Fruit fly (Drosophila melanogaster) whole organism, embryonic: ENCODE results near the gene CG8814.

Experiments used
- Abd-B ChIP-seq: fragments of 200-800 bp; sonication (Bioruptor generic); optimal IDR thresholded peaks from 2 replicates; lab custom pipeline; 2018; ENCODE audit warnings: missing biosample characterization, mild to moderate bottlenecking, missing genetic modification characterization, moderate library complexity
- CG1024 ChIP-seq: fragments of 200-800 bp; sonication (Bioruptor generic); IDR thresholded peaks from 2 replicates; pipeline ENCODE4 v1.3.6; 2022; ENCODE audit warnings: missing biosample characterization, missing genetic modification characterization
- CG10431 ChIP-seq: fragments of 200-800 bp; sonication (Bioruptor generic); optimal IDR thresholded peaks from 3 replicates; lab custom pipeline; 2018; ENCODE audit warnings: missing biosample characterization, mild to moderate bottlenecking, missing genetic modification characterization
- CG10565 ChIP-seq: fragments of 200-800 bp; sonication (Bioruptor generic); optimal IDR thresholded peaks from 3 replicates; lab custom pipeline; 2016; ENCODE audit warnings: missing biosample characterization, mild to moderate bottlenecking, missing genetic modification characterization
- CG10979 ChIP-seq: fragments of 200-800 bp; sonication (Bioruptor generic); optimal IDR thresholded peaks from 2 replicates; lab custom pipeline; 2018; ENCODE audit warnings: missing biosample characterization, mild to moderate bottlenecking, missing genetic modification characterization, moderate library complexity
- CG11695 ChIP-seq: fragments of 200-800 bp; sonication (Bioruptor generic); IDR thresholded peaks from 3 replicates; pipeline ENCODE4 v1.3.6; 2022; ENCODE audit warnings: missing biosample characterization, missing genetic modification characterization
- CG11696 ChIP-seq: fragments of 200-800 bp; sonication (Bioruptor generic); IDR thresholded peaks from 2 replicates; pipeline ENCODE4 v1.3.6; 2022; ENCODE audit warnings: missing biosample characterization, missing genetic modification characterization
- CG12104 ChIP-seq: fragments of 200-800 bp; sonication (Bioruptor generic); optimal IDR thresholded peaks from 3 replicates; lab custom pipeline; 2016; ENCODE audit warnings: missing biosample characterization, missing genetic modification characterization
- CG13287 ChIP-seq: fragments of 200-800 bp; sonication (Bioruptor generic); IDR thresholded peaks from 2 replicates; pipeline ENCODE4 v1.3.6; 2022; ENCODE audit warnings: missing biosample characterization, missing genetic modification characterization; ENCODE audit not compliant: partially characterized antibody
- CG17568 ChIP-seq: fragments of 200-800 bp; sonication (Bioruptor generic); optimal IDR thresholded peaks from 2 replicates; lab custom pipeline; 2018; ENCODE audit warnings: missing biosample characterization, mild to moderate bottlenecking, missing genetic modification characterization, moderate library complexity
- CG18476 ChIP-seq: fragments of 200-800 bp; sonication (Bioruptor generic); optimal IDR thresholded peaks from 2 replicates; lab custom pipeline; 2016; ENCODE audit warnings: missing biosample characterization, mild to moderate bottlenecking, missing genetic modification characterization
- CG2678 ChIP-seq: fragments of 200-800 bp; sonication (Bioruptor generic); optimal IDR thresholded peaks from 3 replicates; lab custom pipeline; 2019; ENCODE audit warnings: missing biosample characterization, mild to moderate bottlenecking, missing genetic modification characterization, moderate library complexity
- CG2875 ChIP-seq: fragments of 200-800 bp; sonication (Bioruptor generic); optimal IDR thresholded peaks from 2 replicates; lab custom pipeline; 2017; ENCODE audit warnings: missing biosample characterization, mild to moderate bottlenecking, missing genetic modification characterization, missing genetic modification reagents
- CG30431 ChIP-seq: fragments of 200-800 bp; sonication (Bioruptor generic); optimal IDR thresholded peaks from 2 replicates; lab custom pipeline; 2017; ENCODE audit warnings: missing biosample characterization, missing genetic modification characterization
- CG3065 ChIP-seq: fragments of 200-800 bp; sonication (Bioruptor generic); optimal IDR thresholded peaks from 2 replicates; lab custom pipeline; 2016; ENCODE audit warnings: missing biosample characterization, missing genetic modification characterization
- CG32532 ChIP-seq: fragments of 200-800 bp; sonication (Bioruptor generic); IDR thresholded peaks from 2 replicates; pipeline ENCODE4 v1.3.6; 2022; ENCODE audit warnings: missing biosample characterization, missing genetic modification characterization
- CG3995 ChIP-seq: fragments of 200-800 bp; sonication (Bioruptor generic); optimal IDR thresholded peaks from 3 replicates; lab custom pipeline; 2016; ENCODE audit warnings: missing biosample characterization, missing genetic modification characterization
- CG6272 ChIP-seq: fragments of 200-800 bp; sonication (Bioruptor generic); IDR thresholded peaks from 2 replicates; pipeline ENCODE4 v1.3.6; 2022; ENCODE audit warnings: missing biosample characterization, missing genetic modification characterization
- CG7271 ChIP-seq: fragments of 200-800 bp; sonication (Bioruptor generic); optimal IDR thresholded peaks from 2 replicates; lab custom pipeline; 2018; ENCODE audit warnings: missing biosample characterization, mild to moderate bottlenecking, missing genetic modification characterization, moderate library complexity
- CG7745 ChIP-seq: fragments of 200-800 bp; sonication (Bioruptor generic); optimal IDR thresholded peaks from 2 replicates; lab custom pipeline; 2018; ENCODE audit warnings: missing biosample characterization, mild to moderate bottlenecking, missing genetic modification characterization, moderate library complexity
- CG7987 ChIP-seq: fragments of 200-800 bp; sonication (Bioruptor generic); optimal IDR thresholded peaks from 2 replicates; lab custom pipeline; 2018; ENCODE audit warnings: missing biosample characterization, mild to moderate bottlenecking, missing genetic modification characterization, moderate library complexity
- E2f1 ChIP-seq: fragments of 200-800 bp; sonication (Bioruptor generic); IDR thresholded peaks from 2 replicates; pipeline ENCODE4 v1.3.6; 2022; ENCODE audit warnings: missing biosample characterization, missing genetic modification characterization
- Fer1 ChIP-seq: fragments of 200-800 bp; sonication (Bioruptor generic); optimal IDR thresholded peaks from 2 replicates; lab custom pipeline; 2017; ENCODE audit warnings: missing biosample characterization, mild to moderate bottlenecking, missing genetic modification characterization
- HHEX ChIP-seq: fragments of 200-800 bp; sonication (Bioruptor generic); optimal IDR thresholded peaks from 3 replicates; lab custom pipeline; 2017; ENCODE audit warnings: missing biosample characterization, mild to moderate bottlenecking, missing genetic modification characterization, missing genetic modification reagents
- HLH4C ChIP-seq: fragments of 200-800 bp; sonication (Bioruptor generic); IDR thresholded peaks from 3 replicates; pipeline ENCODE4 v1.3.6; 2022; ENCODE audit warnings: missing biosample characterization, missing genetic modification characterization; ENCODE audit not compliant: partially characterized antibody
- Hmr ChIP-seq: fragments of 200-800 bp; sonication (Bioruptor generic); optimal IDR thresholded peaks from 3 replicates; lab custom pipeline; 2017; ENCODE audit warnings: mild to moderate bottlenecking, missing biosample characterization, missing genetic modification reagents, missing genetic modification characterization
- Hr51 ChIP-seq, 2 experiments: fragments of 200-800 bp; sonication (Bioruptor generic); optimal IDR thresholded peaks; 2 replicates in 1 of 2; 3 replicates in 1 of 2; lab custom pipeline; 2016 to 2018; ENCODE audit warnings: missing biosample characterization in 2 of 2, missing genetic modification characterization in 2 of 2, mild to moderate bottlenecking in 1 of 2, moderate library complexity in 1 of 2
- NC2α ChIP-seq: fragments of 200-800 bp; sonication (Bioruptor generic); optimal IDR thresholded peaks from 2 replicates; lab custom pipeline; 2016; ENCODE audit warnings: missing biosample characterization, missing genetic modification characterization
- Scr ChIP-seq: fragments of 200-800 bp; sonication (Bioruptor generic); IDR thresholded peaks from 2 replicates; pipeline ENCODE4 v1.3.6; 2022; ENCODE audit warnings: missing biosample characterization, missing genetic modification characterization; ENCODE audit not compliant: partially characterized antibody
- bsh ChIP-seq, 2 experiments: fragments of 200-800 bp; sonication (Bioruptor generic); optimal IDR thresholded peaks; 2 replicates each; lab custom pipeline; 2017 to 2018; ENCODE audit warnings: mild to moderate bottlenecking in 2 of 2, missing biosample characterization in 2 of 2, missing genetic modification characterization in 2 of 2, moderate library complexity in 1 of 2
- chm ChIP-seq: fragments of 200-800 bp; sonication (Bioruptor generic); IDR thresholded peaks from 2 replicates; pipeline ENCODE4 v1.3.6; 2022; ENCODE audit warnings: missing biosample characterization, missing genetic modification characterization
- chn ChIP-seq: fragments of 200-800 bp; sonication (Bioruptor generic); optimal IDR thresholded peaks from 2 replicates; lab custom pipeline; 2016; ENCODE audit warnings: missing biosample characterization, missing genetic modification characterization
- dan ChIP-seq: fragments of 200-800 bp; sonication (Bioruptor generic); IDR thresholded peaks from 2 replicates; pipeline ENCODE4 v1.3.6; 2022; ENCODE audit warnings: missing biosample characterization, missing genetic modification characterization
- dati ChIP-seq: fragments of 200-800 bp; sonication (Bioruptor generic); IDR thresholded peaks from 2 replicates; pipeline ENCODE4 v1.3.6; 2022; ENCODE audit warnings: missing biosample characterization, missing genetic modification characterization
- gce ChIP-seq: fragments of 200-800 bp; sonication (Bioruptor generic); IDR thresholded peaks from 3 replicates; pipeline ENCODE4 v1.3.6; 2022; ENCODE audit warnings: missing biosample characterization, missing genetic modification characterization
- hb ChIP-seq: fragments of 200-800 bp; sonication (Bioruptor generic); IDR thresholded peaks from 3 replicates; pipeline ENCODE4 v1.3.6; 2022; ENCODE audit warnings: missing biosample characterization, missing genetic modification characterization; ENCODE audit not compliant: partially characterized antibody
- inv ChIP-seq: fragments of 200-800 bp; sonication (Bioruptor generic); IDR thresholded peaks from 2 replicates; pipeline ENCODE4 v1.3.6; 2022; ENCODE audit warnings: missing biosample characterization, missing genetic modification characterization; ENCODE audit not compliant: partially characterized antibody
- jigr1 ChIP-seq: fragments of 200-800 bp; sonication (Bioruptor generic); IDR thresholded peaks from 3 replicates; pipeline ENCODE4 v1.3.6; 2022; ENCODE audit warnings: missing biosample characterization, missing genetic modification characterization
- jumu ChIP-seq: fragments of 200-800 bp; sonication (Bioruptor generic); optimal IDR thresholded peaks from 3 replicates; lab custom pipeline; 2016; ENCODE audit warnings: missing biosample characterization, missing genetic modification characterization
- luna ChIP-seq: fragments of 200-800 bp; sonication (Bioruptor generic); optimal IDR thresholded peaks from 2 replicates; lab custom pipeline; 2016; ENCODE audit warnings: missing biosample characterization, missing genetic modification characterization
- prd ChIP-seq, 3 experiments: fragments of >200 bp in 2 of 3; fragments of 200-800 bp in 1 of 3; sonication (Bioruptor generic) in 1 of 3; optimal IDR thresholded peaks in 2 of 3; IDR thresholded peaks in 1 of 3; 2 replicates in 2 of 3; 3 replicates in 1 of 3; pipeline versions ENCODE4 v1.3.6 to Lab custom; 2017 to 2022; ENCODE audit warnings: missing biosample characterization in 1 of 3, missing genetic modification characterization in 1 of 3
- scrt ChIP-seq: fragments of 200-800 bp; sonication (Bioruptor generic); optimal IDR thresholded peaks from 2 replicates; lab custom pipeline; 2018; ENCODE audit warnings: missing biosample characterization, mild to moderate bottlenecking, missing genetic modification characterization, moderate library complexity
- slp2 ChIP-seq: fragments of 200-800 bp; sonication (Bioruptor generic); optimal IDR thresholded peaks from 2 replicates; lab custom pipeline; 2016; ENCODE audit warnings: missing biosample characterization, missing genetic modification characterization
- stwl ChIP-seq: fragments of 200-800 bp; sonication (Bioruptor generic); optimal IDR thresholded peaks from 3 replicates; lab custom pipeline; 2018; ENCODE audit warnings: missing biosample characterization, mild to moderate bottlenecking, missing genetic modification characterization, moderate library complexity
- sug ChIP-seq: fragments of 200-800 bp; optimal IDR thresholded peaks from 2 replicates; lab custom pipeline; 2019; ENCODE audit warnings: missing biosample characterization, mild to moderate bottlenecking, missing genetic modification characterization, moderate library complexity
- toy ChIP-seq: fragments of 200-800 bp; sonication (Bioruptor generic); IDR thresholded peaks from 2 replicates; pipeline ENCODE4 v1.3.6; 2022; ENCODE audit warnings: missing biosample characterization, missing genetic modification characterization
- zf30C ChIP-seq: fragments of 200-800 bp; sonication (Bioruptor generic); optimal IDR thresholded peaks from 3 replicates; lab custom pipeline; 2018; ENCODE audit warnings: missing biosample characterization, mild to moderate bottlenecking, missing genetic modification characterization

Gene CG8814

dm6 chr2L:2884683-2885502, 10.2 kb downstream of the CG8814 start (continued):
- TF ChIP-seq Hr51 (GFP tag; optimal IDR thresholded peaks at IDR 0.05; lab: Kevin White, UChicago) (no peak), luna (no peak), jigr1 (GFP tag; lab: Robert Waterston, UW) (no peak), prd (optimal IDR thresholded peaks at IDR 0.05; lab: Kevin White, UChicago) (no peak), prd (GFP tag; IDR thresholded peaks at IDR 0.05; lab: Robert Waterston, UW) (peak; percentile 53), HLH4C (GFP tag; lab: Robert Waterston, UW) (peak; percentile 44; the same call in 1 of the 3 replicates), Scr (GFP tag; lab: Robert Waterston, UW) (no peak), NC2α (GFP tag; lab: Kevin White, UChicago) (peak; percentile 50), inv (GFP tag; lab: Robert Waterston, UW) (0 out of 2 replicates have a peak, but pooled peaks have one; percentile 18), CG12104 (GFP tag; lab: Kevin White, UChicago) (no peak), dan (GFP tag; lab: Robert Waterston, UW) (no peak), dati (GFP tag; lab: Robert Waterston, UW) (no peak), CG2678 (tag; lab: Kevin White, UChicago) (peak; percentile 44), CG11696 (no peak), bsh (GFP tag; optimal IDR thresholded peaks at IDR 0.05; lab: Kevin White, UChicago) (peak in 1 of 2 experiments; percentile 7), CG18476 (GFP tag; lab: Kevin White, UChicago) (no peak), CG2875 (no peak), slp2 (no peak), CG7987 (peak; percentile 83), CG7271 (tag; lab: Kevin White, UChicago) (no peak), gce (GFP tag; lab: Robert Waterston, UW) (0 out of 3 replicates have a peak, but pooled peaks have one; percentile 18), CG10431 (GFP tag; lab: Kevin White, UChicago) (no peak), sug (peak; percentile 74), Hmr (peak; percentile 58), CG30431 (GFP tag; lab: Kevin White, UChicago) (no peak), chn (peak; percentile 13), CG3065 (GFP tag; lab: Kevin White, UChicago) (no peak), CG11695 (no peak), zf30C (GFP tag; lab: Kevin White, UChicago) (no peak), CG13287 (GFP tag; lab: Robert Waterston, UW) (peak; percentile 6; the same call in 1 of the 2 replicates), toy (GFP tag; lab: Robert Waterston, UW) (no peak), hb (GFP tag; lab: Robert Waterston, UW) (no peak), Abd-B (GFP tag; lab: Kevin White, UChicago) (peak; percentile 5), CG6272 (peak; percentile 47), CG7745 (tag; lab: Kevin White, UChicago) (no peak), chm (GFP tag; lab: Robert Waterston, UW) (peak; percentile 83), scrt (peak; percentile 60), E2f1 (GFP tag; lab: Robert Waterston, UW) (peak; percentile 37; the same call in 1 of the 2 replicates), jumu (no peak), CG10565 (no peak), Fer1 (GFP tag; lab: Kevin White, UChicago) (peak; percentile 63), CG1024 (GFP tag; lab: Robert Waterston, UW) (no peak), stwl (tag; lab: Kevin White, UChicago) (peak; percentile 80), CG32532 (GFP tag; lab: Robert Waterston, UW) (peak; percentile 70), CG10979 (no peak), HHEX (peak; percentile 58), CG3995 (GFP tag; lab: Kevin White, UChicago) (peak; percentile 86), CG17568 (GFP tag; lab: Kevin White, UChicago) (no peak)
